Worm (Caenorhabditis elegans) whole organism, L2 larva: ENCODE results near the gene T25F10.3.

Experiments used
- C34F6.9 ChIP-seq: fragments of 150-350 bp; optimal IDR thresholded peaks from 2 replicates; lab custom pipeline; 2014; ENCODE audit warnings: missing biosample characterization, missing genetic modification characterization
- R02D3.7 ChIP-seq: fragments of 150-350 bp; optimal IDR thresholded peaks from 2 replicates; lab custom pipeline; 2014; ENCODE audit warnings: missing biosample characterization, missing genetic modification characterization
- Y55F3AM.14 ChIP-seq: fragments of 200-800 bp; sonication (Bioruptor generic); optimal IDR thresholded peaks from 2 replicates; lab custom pipeline; 2018; ENCODE audit warnings: mild to moderate bottlenecking, missing genetic modification characterization, missing compliant biosample characterization
- alr-1 ChIP-seq: fragments of 150-350 bp; optimal IDR thresholded peaks from 2 replicates; lab custom pipeline; 2014; ENCODE audit warnings: missing biosample characterization, missing genetic modification characterization
- aly-2 ChIP-seq: fragments of 150-350 bp; optimal IDR thresholded peaks from 2 replicates; lab custom pipeline; 2014; ENCODE audit warnings: missing biosample characterization, missing genetic modification characterization
- ama-1 ChIP-seq: fragments of 150-350 bp; optimal IDR thresholded peaks from 2 replicates; lab custom pipeline; 2018; ENCODE audit warnings: inconsistent platforms
- blmp-1 ChIP-seq: sonication (generic microtip); optimal IDR thresholded peaks from 2 replicates; lab custom pipeline; 2017; ENCODE audit warnings: missing genetic modification characterization, mild to moderate bottlenecking, missing compliant biosample characterization, antibody characterized with exemption, moderate library complexity; ENCODE audit not compliant: insufficient read depth
- ceh-16 ChIP-seq: fragments of 150-350 bp; optimal IDR thresholded peaks from 2 replicates; lab custom pipeline; 2014; ENCODE audit warnings: missing biosample characterization, missing genetic modification characterization
- egl-27 ChIP-seq: sonication (generic microtip); optimal IDR thresholded peaks from 3 replicates; lab custom pipeline; 2017; ENCODE audit warnings: missing biosample characterization, missing genetic modification reagents, missing genetic modification characterization
- elt-1 ChIP-seq: fragments of 150-350 bp; optimal IDR thresholded peaks from 2 replicates; lab custom pipeline; 2014; ENCODE audit warnings: missing biosample characterization, missing genetic modification characterization
- fos-1 ChIP-seq: fragments of 150-350 bp; optimal IDR thresholded peaks from 2 replicates; lab custom pipeline; 2014; ENCODE audit warnings: missing biosample characterization, missing genetic modification characterization
- gmeb-1 ChIP-seq: fragments of 150-350 bp; optimal IDR thresholded peaks from 2 replicates; lab custom pipeline; 2014; ENCODE audit warnings: missing biosample characterization, missing genetic modification characterization
- lin-11 ChIP-seq: fragments of 150-350 bp; sonication (generic microtip); optimal IDR thresholded peaks from 2 replicates; lab custom pipeline; 2014; ENCODE audit warnings: missing biosample characterization, missing genetic modification characterization, inconsistent platforms, mixed read lengths
- lin-13 ChIP-seq: fragments of 150-350 bp; optimal IDR thresholded peaks from 2 replicates; lab custom pipeline; 2014; ENCODE audit warnings: missing biosample characterization, missing genetic modification reagents, missing genetic modification characterization
- lin-39 ChIP-seq: fragments of 150-350 bp; optimal IDR thresholded peaks from 2 replicates; lab custom pipeline; 2014; ENCODE audit warnings: missing biosample characterization, missing genetic modification reagents, missing genetic modification characterization
- lsy-2 ChIP-seq, 2 experiments: fragments of 150-350 bp in 1 of 2; sonication (generic microtip) in 1 of 2; optimal IDR thresholded peaks; 2 replicates each; lab custom pipeline; 2014 to 2017; ENCODE audit warnings: missing biosample characterization in 2 of 2, missing genetic modification characterization in 2 of 2
- mbf-1 ChIP-seq: sonication (generic microtip); optimal IDR thresholded peaks from 2 replicates; lab custom pipeline; 2017; ENCODE audit warnings: missing biosample characterization, missing genetic modification characterization
- nhr-10 ChIP-seq: sonication (generic microtip); optimal IDR thresholded peaks from 2 replicates; lab custom pipeline; 2017; ENCODE audit warnings: missing biosample characterization, missing genetic modification characterization
- nhr-11 ChIP-seq: fragments of 150-350 bp; optimal IDR thresholded peaks from 2 replicates; lab custom pipeline; 2014; ENCODE audit warnings: missing biosample characterization, missing genetic modification characterization
- nhr-12 ChIP-seq: fragments of 150-350 bp; optimal IDR thresholded peaks from 2 replicates; lab custom pipeline; 2014; ENCODE audit warnings: missing biosample characterization, missing genetic modification characterization
- nhr-129 ChIP-seq: fragments of 150-350 bp; optimal IDR thresholded peaks from 2 replicates; lab custom pipeline; 2014; ENCODE audit warnings: missing biosample characterization, missing genetic modification characterization
- nhr-237 ChIP-seq: fragments of 150-350 bp; optimal IDR thresholded peaks from 2 replicates; lab custom pipeline; 2014; ENCODE audit warnings: missing biosample characterization, missing genetic modification characterization
- nhr-6 ChIP-seq: fragments of 150-350 bp; optimal IDR thresholded peaks from 2 replicates; lab custom pipeline; 2014; ENCODE audit warnings: missing biosample characterization, missing genetic modification characterization
- nhr-77 ChIP-seq: fragments of 150-350 bp; optimal IDR thresholded peaks from 2 replicates; lab custom pipeline; 2014; ENCODE audit warnings: missing biosample characterization, missing genetic modification characterization
- peb-1 ChIP-seq: fragments of 150-350 bp; optimal IDR thresholded peaks from 2 replicates; lab custom pipeline; 2014; ENCODE audit warnings: missing biosample characterization, missing genetic modification characterization
- sem-4 ChIP-seq: fragments of 150-350 bp; optimal IDR thresholded peaks from 2 replicates; lab custom pipeline; 2014; ENCODE audit warnings: missing biosample characterization, missing genetic modification reagents, missing genetic modification characterization
- skn-1 ChIP-seq: sonication (generic microtip); optimal IDR thresholded peaks from 2 replicates; lab custom pipeline; 2017; ENCODE audit warnings: missing biosample characterization, missing genetic modification characterization
- sma-3 ChIP-seq: sonication (generic microtip); optimal IDR thresholded peaks from 2 replicates; lab custom pipeline; 2016; ENCODE audit warnings: missing genetic modification reagents, missing genetic modification characterization, missing compliant biosample characterization
- sma-9 ChIP-seq, 2 experiments: fragments of 150-350 bp in 1 of 2; sonication (generic microtip) in 1 of 2; optimal IDR thresholded peaks; 2 replicates each; lab custom pipeline; 2014 to 2016; ENCODE audit warnings: missing genetic modification characterization in 2 of 2, mild to moderate bottlenecking in 1 of 2, missing biosample characterization in 1 of 2, missing compliant biosample characterization in 1 of 2, missing genetic modification reagents in 1 of 2, moderate library complexity in 1 of 2
- snpc-4 ChIP-seq: fragments of 150-350 bp; optimal IDR thresholded peaks from 2 replicates; lab custom pipeline; 2014; ENCODE audit warnings: missing biosample characterization, missing genetic modification characterization
- unc-39 ChIP-seq: fragments of 150-350 bp; optimal IDR thresholded peaks from 2 replicates; lab custom pipeline; 2014; ENCODE audit warnings: missing biosample characterization, missing genetic modification characterization
- unc-55 ChIP-seq: fragments of 150-350 bp; sonication (generic microtip); optimal IDR thresholded peaks from 3 replicates; lab custom pipeline; 2014; ENCODE audit warnings: missing biosample characterization, missing genetic modification reagents, missing genetic modification characterization
- zag-1 ChIP-seq: fragments of 150-350 bp; optimal IDR thresholded peaks from 2 replicates; lab custom pipeline; 2014; ENCODE audit warnings: missing biosample characterization, missing genetic modification characterization
- ztf-1 ChIP-seq: fragments of 200-800 bp; sonication (Bioruptor generic); conservative IDR thresholded peaks from 2 replicates; pipeline ENCODE4 v1.3.6; 2022; ENCODE audit warnings: missing genetic modification characterization, missing compliant biosample characterization
- ztf-11 ChIP-seq: sonication (generic microtip); optimal IDR thresholded peaks from 2 replicates; lab custom pipeline; 2017; ENCODE audit warnings: missing biosample characterization, missing genetic modification characterization
- ztf-4 ChIP-seq: fragments of 150-350 bp; optimal IDR thresholded peaks from 2 replicates; lab custom pipeline; 2014; ENCODE audit warnings: missing biosample characterization, missing genetic modification characterization

Gene T25F10.3

DNA sequence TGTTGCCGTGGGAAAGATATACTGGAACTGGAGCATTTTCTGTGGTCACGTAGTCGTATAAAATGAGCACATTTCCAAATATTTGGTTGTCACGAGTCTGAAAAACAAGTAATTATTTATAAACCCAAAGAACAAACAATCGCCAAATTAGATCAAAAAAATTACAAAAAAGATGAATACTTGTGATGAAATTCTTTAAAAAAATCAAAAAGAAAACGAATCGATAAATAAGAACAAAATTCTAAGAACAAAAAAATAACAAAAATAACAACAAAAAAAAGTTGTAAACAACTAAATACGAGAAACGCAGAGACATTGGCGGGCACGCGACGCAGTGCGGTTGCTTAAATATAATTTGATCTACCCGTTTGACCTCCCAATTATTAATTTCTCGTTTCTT, 28.9 kb downstream of the T25F10.3 start, which contains the start of gene ZC404.16:
ZC404.16 (minus strand) TSS at position 101 of the 400 bp plus-strand sequence.
- TF ChIP-seq Y55F3AM.14 (GFP tag; lab: Kevin White, UChicago) (no peak), aly-2 (tag; lab: Kevin White, UChicago) (no peak), nhr-10 (tag; lab: Kevin White, UChicago) (no peak), nhr-12 (tag; lab: Kevin White, UChicago) (no peak), ztf-4 (tag; lab: Kevin White, UChicago) (no peak), unc-55 (GFP tag; lab: Kevin White, UChicago) (no peak)

DNA sequence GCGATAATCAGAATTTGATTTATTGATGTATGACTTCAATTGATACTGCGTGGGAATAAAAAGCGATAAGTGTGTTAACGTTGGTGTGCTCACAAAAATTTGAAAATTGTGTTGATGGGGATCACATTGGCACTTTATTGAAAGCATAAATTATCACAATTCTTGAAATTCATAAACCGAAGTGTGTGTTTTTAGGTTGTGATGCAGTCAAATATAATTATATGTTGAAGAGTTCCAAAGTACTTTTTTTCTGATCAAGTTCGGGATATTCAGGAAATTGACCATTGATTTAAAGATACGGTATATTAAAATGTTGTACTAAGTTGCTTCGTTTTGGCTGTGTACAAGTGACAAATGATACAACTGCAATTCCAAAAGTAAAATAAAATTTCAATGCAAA, 30.8 kb downstream of the T25F10.3 start, which contains the start of gene srh-28:
srh-28 (minus strand) TSS at position 101 of the 400 bp plus-strand sequence.
- TF ChIP-seq mbf-1 (tag; lab: Kevin White, UChicago) (no peak), skn-1 (tag; lab: Kevin White, UChicago) (no peak), elt-1 (tag; lab: Kevin White, UChicago) (no peak), Y55F3AM.14 (GFP tag; lab: Kevin White, UChicago) (no peak), nhr-129 (tag; lab: Kevin White, UChicago) (no peak), alr-1 (tag; lab: Kevin White, UChicago) (no peak), lsy-2 (tag; optimal IDR thresholded peaks at IDR 0.05; lab: Kevin White, UChicago) (no peak), zag-1 (tag; lab: Kevin White, UChicago) (no peak), ceh-16 (tag; lab: Kevin White, UChicago) (no peak), nhr-237 (no peak), fos-1 (no peak), lin-11 (no peak), lin-13 (GFP tag; lab: Kevin White, UChicago) (no peak), R02D3.7 (no peak), nhr-12 (tag; lab: Kevin White, UChicago) (no peak)

DNA sequence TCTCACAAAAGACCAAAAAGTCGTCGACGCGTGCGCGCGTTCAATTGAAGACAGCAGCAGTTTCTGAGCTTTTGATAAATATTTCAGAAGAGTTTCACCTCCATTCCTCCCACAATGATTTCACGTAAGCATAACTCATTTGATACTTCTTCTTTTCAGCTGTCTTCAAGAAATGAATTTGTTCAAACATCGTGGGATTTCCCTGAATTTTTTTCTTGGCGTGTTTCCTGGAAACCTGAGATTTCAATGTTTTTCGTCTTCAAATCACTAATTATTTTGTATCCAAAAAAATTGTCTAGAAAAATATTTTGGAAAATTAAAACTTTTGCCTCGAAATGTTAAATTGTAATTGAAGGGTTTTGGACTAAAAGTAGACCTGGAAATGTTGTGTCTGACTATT, 33.6 kb downstream of the T25F10.3 start:
- no peak for TF ChIP-seq nhr-237
- TF ChIP-seq sma-9 (GFP tag; optimal IDR thresholded peaks at IDR 0.05; lab: Kevin White, UChicago), result no peak
- no peak for TF ChIP-seq sma-9 (tag; optimal IDR thresholded peaks at IDR 0.05; lab: Kevin White, UChicago)
- TF ChIP-seq aly-2 (tag; lab: Kevin White, UChicago), result no peak
- TF ChIP-seq gmeb-1, result no peak
- TF ChIP-seq unc-55 (GFP tag; lab: Kevin White, UChicago), result no peak
- no peak for TF ChIP-seq skn-1 (tag; lab: Kevin White, UChicago)
- TF ChIP-seq, all 48 proteins: peak for 0

DNA sequence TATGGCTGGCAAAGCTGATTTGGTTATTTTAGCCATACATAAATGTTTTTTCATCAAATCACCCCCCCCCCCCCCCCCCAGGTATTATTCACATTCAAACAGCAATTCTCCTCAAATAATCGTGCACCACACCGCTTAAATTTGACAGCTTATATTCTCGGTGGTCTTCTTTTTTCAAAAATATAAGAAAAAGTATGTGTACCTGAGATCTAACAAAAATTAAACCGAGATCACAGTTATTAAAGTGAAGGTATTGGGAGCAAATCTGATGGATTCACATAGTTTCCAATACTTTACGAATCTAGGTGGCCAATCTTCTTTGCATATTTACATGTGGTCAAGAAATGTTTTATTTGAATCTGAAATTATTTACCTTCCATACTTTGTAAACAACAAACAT, 35.3 kb downstream of the T25F10.3 start, which contains the start of gene ZC404.15:
ZC404.15 (plus strand) TSS at position 301 of the 400 bp plus-strand sequence.
- TF ChIP-seq nhr-77 (tag; lab: Kevin White, UChicago) (no peak), ceh-16 (tag; lab: Kevin White, UChicago) (no peak)

DNA sequence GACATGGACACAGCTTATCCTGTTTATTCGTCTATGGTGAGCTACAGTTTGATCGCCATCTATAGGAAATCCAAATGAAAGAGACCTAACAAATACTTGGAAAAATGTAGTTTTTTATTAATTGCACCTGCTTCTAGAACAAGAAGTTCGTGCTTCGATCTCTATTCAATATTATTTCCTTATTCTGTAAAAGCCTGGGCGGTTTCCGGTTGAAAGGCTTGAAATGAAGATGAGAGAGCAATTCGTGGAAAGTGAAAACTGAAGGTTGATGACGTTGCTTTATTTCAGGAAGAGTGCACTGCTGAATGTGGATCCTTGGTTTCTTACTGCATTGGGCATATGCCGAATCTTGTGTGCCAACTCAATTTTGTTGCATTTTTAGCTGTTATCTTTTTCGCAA, 35.8 kb downstream of the T25F10.3 start:
- TF ChIP-seq nhr-6 (tag; lab: Kevin White, UChicago) (no peak), ama-1 (lab: Kevin White, UChicago) (no peak), lin-11 (no peak), nhr-11 (tag; lab: Kevin White, UChicago) (no peak), unc-39 (no peak), egl-27 (tag; lab: Kevin White, UChicago) (no peak), nhr-129 (tag; lab: Kevin White, UChicago) (no peak), C34F6.9 (tag; lab: Kevin White, UChicago) (no peak)
- TF ChIP-seq, all 48 proteins: peak for 0

DNA sequence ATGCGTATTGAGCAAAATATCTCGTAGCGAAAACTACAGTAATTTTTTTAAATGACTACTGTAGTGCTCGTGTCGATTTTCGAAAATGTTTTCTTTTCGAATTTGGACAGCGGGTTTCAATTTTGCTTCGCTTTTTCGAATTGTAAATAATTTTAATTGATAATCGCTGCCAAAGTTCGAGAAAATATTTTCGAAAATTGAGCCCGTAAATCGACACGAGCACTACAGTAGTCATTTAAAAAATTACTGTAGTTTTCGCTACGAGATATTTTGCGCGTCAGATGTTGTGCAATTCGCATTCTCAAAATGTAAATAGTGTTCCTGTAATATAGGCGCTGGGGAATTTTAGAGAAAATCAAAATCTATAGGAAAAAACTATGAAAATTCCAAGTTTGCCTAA, 37.4 kb downstream of the T25F10.3 start:
- TF ChIP-seq nhr-129 (tag; lab: Kevin White, UChicago) (no peak), elt-1 (tag; lab: Kevin White, UChicago) (no peak), R02D3.7 (no peak), peb-1 (no peak), fos-1 (no peak), Y55F3AM.14 (GFP tag; lab: Kevin White, UChicago) (no peak), snpc-4 (no peak), lin-11 (no peak), skn-1 (tag; lab: Kevin White, UChicago) (no peak), ztf-1 (no peak), nhr-237 (no peak), nhr-11 (tag; lab: Kevin White, UChicago) (no peak), alr-1 (tag; lab: Kevin White, UChicago) (no peak), lin-39 (no peak), sma-9 (GFP tag; optimal IDR thresholded peaks at IDR 0.05; lab: Kevin White, UChicago) (no peak), sma-9 (tag; optimal IDR thresholded peaks at IDR 0.05; lab: Kevin White, UChicago) (no peak), ztf-11 (tag; lab: Kevin White, UChicago) (no peak), sma-3 (GFP tag; lab: Kevin White, UChicago) (no peak), sem-4 (tag; lab: Kevin White, UChicago) (no peak), blmp-1 (tag; lab: Kevin White, UChicago) (no peak)
